Fruit fly (Drosophila melanogaster) whole organism, adult: ENCODE measurements around the gene RIOK1.

Experiments
- CG11617 ChIP-seq: fragments of 200-800 bp; sonication (Bioruptor generic); optimal IDR thresholded peaks from 2 replicates; lab custom pipeline; 2017; ENCODE audit warnings: mild to moderate bottlenecking, missing biosample characterization, missing genetic modification reagents, missing genetic modification characterization
- CG7045 ChIP-seq: fragments of 200-800 bp; sonication (Bioruptor generic); optimal IDR thresholded peaks from 2 replicates; lab custom pipeline; 2017; ENCODE audit warnings: missing biosample characterization, mild to moderate bottlenecking, missing genetic modification characterization
- Clk ChIP-seq: fragments of 200-800 bp; sonication (Bioruptor generic); optimal IDR thresholded peaks from 2 replicates; lab custom pipeline; 2017; ENCODE audit warnings: missing biosample characterization, missing genetic modification characterization
- pad ChIP-seq: fragments of 200-800 bp; sonication (Bioruptor generic); optimal IDR thresholded peaks from 3 replicates; lab custom pipeline; 2017; ENCODE audit warnings: missing biosample characterization, missing genetic modification characterization, mild to moderate bottlenecking, moderate library complexity, missing genetic modification reagents

DNA sequence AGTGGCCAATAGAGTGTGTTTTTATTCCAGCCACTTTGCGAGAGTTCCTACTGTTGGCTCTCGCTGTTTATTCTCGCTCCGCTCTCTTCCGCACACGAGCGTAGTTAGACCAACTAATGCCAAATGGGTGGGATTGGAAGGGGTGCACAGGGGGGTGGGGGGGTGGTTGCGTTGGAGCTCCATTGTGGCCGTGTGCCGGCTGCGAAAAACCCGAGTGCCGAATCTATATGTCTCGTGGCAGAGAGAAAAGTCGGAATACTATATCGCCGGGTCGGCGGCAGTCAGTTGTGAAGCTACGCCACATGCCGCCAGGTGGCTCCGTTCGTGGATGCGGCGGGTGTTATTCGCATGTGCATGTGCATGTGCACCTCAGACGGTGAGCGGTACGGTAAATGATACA, 47.1 kb downstream of the RIOK1 start:
- no peak for TF ChIP-seq Clk (GFP tag; lab: Kevin White, UChicago)
- no peak for TF ChIP-seq CG11617 (GFP tag; lab: Kevin White, UChicago)
- TF ChIP-seq pad: no peak
- no peak for TF ChIP-seq CG7045 (GFP tag; lab: Kevin White, UChicago)
